Fruit fly (Drosophila melanogaster) whole organism, embryonic: ENCODE data around the gene CG12768.

Experiments
- Blimp-1 ChIP-seq: fragments of 200-800 bp; sonication (Bioruptor generic); optimal IDR thresholded peaks from 3 replicates; lab custom pipeline; 2018; ENCODE audit warnings: missing biosample characterization, missing genetic modification characterization, mild to moderate bottlenecking, moderate library complexity, missing genetic modification reagents
- CG1024 ChIP-seq: fragments of 200-800 bp; sonication (Bioruptor generic); IDR thresholded peaks from 2 replicates; pipeline ENCODE4 v1.3.6; 2022; ENCODE audit warnings: missing biosample characterization, missing genetic modification characterization
- CG11456 ChIP-seq: fragments of 200-800 bp; sonication (Bioruptor generic); IDR thresholded peaks from 3 replicates; pipeline ENCODE4 v1.3.6; 2022; ENCODE audit warnings: missing biosample characterization, missing genetic modification characterization
- CG11723 ChIP-seq: fragments of 200-800 bp; sonication (Bioruptor generic); optimal IDR thresholded peaks from 2 replicates; lab custom pipeline; 2017; ENCODE audit warnings: missing biosample characterization, mild to moderate bottlenecking, missing genetic modification characterization
- CG12104 ChIP-seq: fragments of 200-800 bp; sonication (Bioruptor generic); optimal IDR thresholded peaks from 3 replicates; lab custom pipeline; 2016; ENCODE audit warnings: missing biosample characterization, missing genetic modification characterization
- CG12769 ChIP-seq: fragments of 200-800 bp; sonication (Bioruptor generic); optimal IDR thresholded peaks from 2 replicates; lab custom pipeline; 2019; ENCODE audit warnings: missing biosample characterization, mild to moderate bottlenecking, missing genetic modification characterization, moderate library complexity
- CG13123 ChIP-seq: fragments of 200-800 bp; sonication (Bioruptor generic); optimal IDR thresholded peaks from 2 replicates; lab custom pipeline; 2016; ENCODE audit warnings: missing biosample characterization, missing genetic modification characterization
- CG13775 ChIP-seq: fragments of 200-800 bp; sonication (Bioruptor generic); optimal IDR thresholded peaks from 3 replicates; lab custom pipeline; 2017; ENCODE audit warnings: missing biosample characterization, mild to moderate bottlenecking, missing genetic modification characterization
- CG15269 ChIP-seq: fragments of 200-800 bp; sonication (Bioruptor generic); optimal IDR thresholded peaks from 2 replicates; lab custom pipeline; 2018; ENCODE audit warnings: missing biosample characterization, mild to moderate bottlenecking, missing genetic modification characterization, moderate library complexity
- CG15514 ChIP-seq: fragments of 200-800 bp; sonication (Bioruptor generic); optimal IDR thresholded peaks from 3 replicates; lab custom pipeline; 2017; ENCODE audit warnings: missing biosample characterization, missing genetic modification characterization, mild to moderate bottlenecking, moderate library complexity, missing genetic modification reagents
- CG16863 ChIP-seq: fragments of 200-800 bp; sonication (Bioruptor generic); optimal IDR thresholded peaks from 3 replicates; lab custom pipeline; 2016; ENCODE audit warnings: missing biosample characterization, missing genetic modification characterization
- CG17186 ChIP-seq: fragments of 200-800 bp; sonication (Bioruptor generic); optimal IDR thresholded peaks from 3 replicates; lab custom pipeline; 2017; ENCODE audit warnings: missing biosample characterization, missing genetic modification reagents, missing genetic modification characterization
- CG18764 ChIP-seq: fragments of 200-800 bp; sonication (Bioruptor generic); optimal IDR thresholded peaks from 3 replicates; lab custom pipeline; 2016; ENCODE audit warnings: missing biosample characterization, missing genetic modification characterization
- CG2712 ChIP-seq: fragments of 200-800 bp; optimal IDR thresholded peaks from 3 replicates; lab custom pipeline; 2019; ENCODE audit warnings: missing biosample characterization, mild to moderate bottlenecking, missing genetic modification characterization, moderate library complexity
- CG3281 ChIP-seq: fragments of 200-800 bp; sonication (Bioruptor generic); optimal IDR thresholded peaks from 3 replicates; lab custom pipeline; 2017; ENCODE audit warnings: missing biosample characterization, mild to moderate bottlenecking, missing genetic modification characterization
- CG34376 ChIP-seq: fragments of 200-800 bp; sonication (Bioruptor generic); optimal IDR thresholded peaks from 2 replicates; lab custom pipeline; 2018; ENCODE audit warnings: missing biosample characterization, mild to moderate bottlenecking, missing genetic modification characterization
- CG34422 ChIP-seq: fragments of 200-800 bp; sonication (Bioruptor generic); IDR thresholded peaks from 3 replicates; pipeline ENCODE4 v1.3.6; 2022; ENCODE audit warnings: missing biosample characterization, missing genetic modification characterization
- CG7963 ChIP-seq: fragments of 200-800 bp; sonication (Bioruptor generic); IDR thresholded peaks from 3 replicates; pipeline ENCODE4 v1.3.6; 2022; ENCODE audit warnings: missing biosample characterization, missing genetic modification characterization; ENCODE audit not compliant: partially characterized antibody
- CG8359 ChIP-seq: fragments of 200-800 bp; sonication (Bioruptor generic); optimal IDR thresholded peaks from 2 replicates; lab custom pipeline; 2017; ENCODE audit warnings: missing biosample characterization, mild to moderate bottlenecking, missing genetic modification characterization, borderline replicate concordance
- CG9727 ChIP-seq: fragments of 200-800 bp; sonication (Bioruptor generic); optimal IDR thresholded peaks from 3 replicates; lab custom pipeline; 2017; ENCODE audit warnings: missing biosample characterization, mild to moderate bottlenecking, missing genetic modification characterization
- Dip3 ChIP-seq: fragments of 200-800 bp; sonication (Bioruptor generic); optimal IDR thresholded peaks from 3 replicates; lab custom pipeline; 2016; ENCODE audit warnings: missing biosample characterization, missing genetic modification characterization
- Eip74EF ChIP-seq, 2 experiments: fragments of 200-800 bp in 1 of 2; fragments of >200 bp in 1 of 2; sonication (Bioruptor generic) in 1 of 2; optimal IDR thresholded peaks; 2 replicates each; lab custom pipeline; 2017 to 2019; ENCODE audit warnings: missing biosample characterization in 2 of 2, missing genetic modification characterization in 2 of 2, mild to moderate bottlenecking in 1 of 2, moderate library complexity in 1 of 2
- Ets65A ChIP-seq: fragments of 200-800 bp; sonication (Bioruptor generic); peaks from one replicate; lab custom pipeline; 2016; ENCODE audit warnings: missing biosample characterization, missing genetic modification characterization
- GATAe ChIP-seq: fragments of 200-800 bp; sonication (Bioruptor generic); conservative IDR thresholded peaks from 2 replicates; pipeline ENCODE4 v1.3.6; 2022; ENCODE audit warnings: missing biosample characterization, missing genetic modification characterization
- HHEX ChIP-seq: fragments of 200-800 bp; sonication (Bioruptor generic); optimal IDR thresholded peaks from 3 replicates; lab custom pipeline; 2017; ENCODE audit warnings: missing biosample characterization, mild to moderate bottlenecking, missing genetic modification characterization, missing genetic modification reagents
- HLH3B ChIP-seq: fragments of 200-800 bp; sonication (Bioruptor generic); IDR thresholded peaks from 2 replicates; pipeline ENCODE4 v1.3.6; 2022; ENCODE audit warnings: missing biosample characterization, missing genetic modification characterization
- HLH4C ChIP-seq: fragments of 200-800 bp; sonication (Bioruptor generic); IDR thresholded peaks from 3 replicates; pipeline ENCODE4 v1.3.6; 2022; ENCODE audit warnings: missing biosample characterization, missing genetic modification characterization; ENCODE audit not compliant: partially characterized antibody
- Hsf ChIP-seq: fragments of 200-800 bp; sonication (Bioruptor generic); optimal IDR thresholded peaks from 3 replicates; lab custom pipeline; 2016; ENCODE audit warnings: missing biosample characterization, missing genetic modification characterization
- MBD-R2 ChIP-seq: fragments of 200-800 bp; sonication (Bioruptor generic); IDR thresholded peaks from 2 replicates; pipeline ENCODE4 v1.3.6; 2022; ENCODE audit warnings: missing biosample characterization, missing genetic modification characterization
- chinmo ChIP-seq: fragments of 200-800 bp; sonication (Bioruptor generic); IDR thresholded peaks from 4 replicates; pipeline ENCODE4 v1.3.6; 2022; ENCODE audit warnings: missing biosample characterization, missing genetic modification characterization; ENCODE audit not compliant: partially characterized antibody
- chn ChIP-seq: fragments of 200-800 bp; sonication (Bioruptor generic); optimal IDR thresholded peaks from 2 replicates; lab custom pipeline; 2016; ENCODE audit warnings: missing biosample characterization, missing genetic modification characterization
- ci ChIP-seq: fragments of 200-800 bp; sonication (Bioruptor generic); IDR thresholded peaks from 3 replicates; pipeline ENCODE4 v1.3.6; 2022; ENCODE audit warnings: missing biosample characterization, missing genetic modification characterization
- crp ChIP-seq, 2 experiments: fragments of 200-800 bp; sonication (Bioruptor generic); optimal IDR thresholded peaks; 2 replicates in 1 of 2; 3 replicates in 1 of 2; lab custom pipeline; 2017; ENCODE audit warnings: missing biosample characterization in 2 of 2, missing genetic modification characterization in 2 of 2, mild to moderate bottlenecking in 1 of 2, moderate library complexity in 1 of 2
- dan ChIP-seq: fragments of 200-800 bp; sonication (Bioruptor generic); IDR thresholded peaks from 2 replicates; pipeline ENCODE4 v1.3.6; 2022; ENCODE audit warnings: missing biosample characterization, missing genetic modification characterization
- dysf ChIP-seq: fragments of 200-800 bp; sonication (Bioruptor generic); IDR thresholded peaks from 3 replicates; pipeline ENCODE4 v1.3.6; 2022; ENCODE audit warnings: missing biosample characterization, missing genetic modification characterization
- maf-S ChIP-seq: fragments of 200-800 bp; sonication (Bioruptor generic); optimal IDR thresholded peaks from 2 replicates; lab custom pipeline; 2016; ENCODE audit warnings: missing biosample characterization, missing genetic modification characterization
- nau ChIP-seq: fragments of 200-800 bp; sonication (Bioruptor generic); optimal IDR thresholded peaks from 3 replicates; lab custom pipeline; 2017; ENCODE audit warnings: missing biosample characterization, mild to moderate bottlenecking, missing genetic modification characterization, missing genetic modification reagents
- pros ChIP-seq: fragments of 200-800 bp; sonication (Bioruptor generic); optimal IDR thresholded peaks from 3 replicates; lab custom pipeline; 2019; ENCODE audit warnings: missing biosample characterization, mild to moderate bottlenecking, missing genetic modification characterization, moderate library complexity
- run ChIP-seq: fragments of 200-800 bp; sonication (Bioruptor generic); optimal IDR thresholded peaks from 3 replicates; lab custom pipeline; 2018; ENCODE audit warnings: missing biosample characterization, mild to moderate bottlenecking, missing genetic modification characterization
- sc ChIP-seq, 3 experiments: fragments of >200 bp in 2 of 3; fragments of 200-800 bp in 1 of 3; sonication (Bioruptor generic) in 1 of 3; optimal IDR thresholded peaks; 2 replicates in 2 of 3; 3 replicates in 1 of 3; lab custom pipeline; 2017; ENCODE audit warnings: mild to moderate bottlenecking in 1 of 3, missing biosample characterization in 1 of 3, missing genetic modification characterization in 1 of 3, missing genetic modification reagents in 1 of 3
- scrt ChIP-seq: fragments of 200-800 bp; sonication (Bioruptor generic); optimal IDR thresholded peaks from 2 replicates; lab custom pipeline; 2018; ENCODE audit warnings: missing biosample characterization, mild to moderate bottlenecking, missing genetic modification characterization, moderate library complexity
- sd ChIP-seq: fragments of 200-800 bp; sonication (Bioruptor generic); optimal IDR thresholded peaks from 3 replicates; lab custom pipeline; 2018; ENCODE audit warnings: missing biosample characterization, mild to moderate bottlenecking, missing genetic modification characterization, moderate library complexity
- sens ChIP-seq: fragments of 200-800 bp; sonication (Bioruptor generic); peaks from one replicate; lab custom pipeline; 2016; ENCODE audit warnings: missing biosample characterization, missing genetic modification characterization
- sisA ChIP-seq: fragments of 200-800 bp; sonication (Bioruptor generic); IDR thresholded peaks from 2 replicates; pipeline ENCODE4 v1.3.6; 2022; ENCODE audit warnings: missing biosample characterization, missing genetic modification characterization
- stwl ChIP-seq: fragments of 200-800 bp; sonication (Bioruptor generic); optimal IDR thresholded peaks from 3 replicates; lab custom pipeline; 2018; ENCODE audit warnings: missing biosample characterization, mild to moderate bottlenecking, missing genetic modification characterization, moderate library complexity
- unc-4 ChIP-seq: fragments of 200-800 bp; sonication (Bioruptor generic); IDR thresholded peaks from 2 replicates; pipeline ENCODE4 v1.3.6; 2022; ENCODE audit warnings: missing biosample characterization, missing genetic modification characterization; ENCODE audit not compliant: partially characterized antibody
- vfl ChIP-seq: fragments of 200-800 bp; sonication (Bioruptor generic); optimal IDR thresholded peaks from 2 replicates; lab custom pipeline; 2016; ENCODE audit warnings: missing biosample characterization, missing genetic modification characterization

CG12768 gene

DNA sequence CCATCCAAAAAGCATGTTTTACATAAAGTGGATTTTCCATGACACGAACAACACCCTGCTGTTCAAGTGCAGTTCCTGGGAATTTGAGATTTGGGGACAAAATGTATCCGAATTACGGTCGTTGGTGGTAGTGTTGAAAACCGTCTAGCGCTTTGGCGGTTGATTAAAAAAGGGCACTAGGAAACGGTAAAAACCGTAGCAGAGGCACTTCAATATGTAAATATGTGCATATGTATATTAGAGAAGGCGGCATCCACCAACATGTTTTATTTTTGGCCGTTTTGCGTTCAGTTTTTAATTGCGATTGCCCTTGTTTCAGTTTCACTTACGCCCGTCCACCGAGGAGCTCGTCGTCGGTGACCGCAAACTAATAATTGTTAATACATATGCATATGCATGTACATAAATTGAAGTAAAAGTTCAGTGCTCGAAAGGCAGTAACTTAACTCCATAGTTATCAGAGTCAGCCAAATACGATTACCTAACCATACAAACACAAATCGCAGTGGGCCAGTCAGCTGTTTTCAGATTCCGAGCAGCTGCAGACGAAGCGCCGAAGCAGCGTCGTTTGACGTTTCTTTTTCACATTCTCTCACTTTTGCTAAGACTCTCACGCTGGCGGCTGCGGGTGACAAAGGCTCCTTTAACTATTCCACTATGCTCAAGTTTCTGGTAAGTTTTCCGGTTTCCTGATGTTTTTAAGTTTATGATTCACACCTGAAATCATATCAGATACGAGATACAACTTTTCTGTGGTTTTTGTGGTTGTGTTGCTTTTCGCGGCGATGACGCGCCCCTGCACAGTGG, 45.8 kb upstream of the CG12768 start, which contains the start of gene CG33170 (continued):
- 0 out of 4 replicates have a peak, but pooled peaks have one; percentile 29 for TF ChIP-seq chinmo (GFP tag; lab: Robert Waterston, UW)
- no peak for TF ChIP-seq CG11456 (GFP tag; lab: Robert Waterston, UW)
- TF ChIP-seq sc (optimal IDR thresholded peaks at IDR 0.05; lab: Kevin White, UChicago): no peak
- TF ChIP-seq sc (GFP tag; optimal IDR thresholded peaks at IDR 0.05; lab: Kevin White, UChicago): peak; percentile 22
- no peak for TF ChIP-seq CG18764 (GFP tag; lab: Kevin White, UChicago)
- peak; percentile 59 for TF ChIP-seq run (tag; lab: Kevin White, UChicago)
- TF ChIP-seq CG34376 (GFP tag; lab: Kevin White, UChicago): peak; percentile 6
- no peak for TF ChIP-seq CG13775 (GFP tag; lab: Kevin White, UChicago)
- TF ChIP-seq Ets65A (GFP tag; lab: Kevin White, UChicago): peak; percentile 82
- TF ChIP-seq CG7963 (GFP tag; lab: Robert Waterston, UW): 0 out of 3 replicates have a peak, but pooled peaks have one; percentile 7
- no peak for TF ChIP-seq GATAe (GFP tag; lab: Robert Waterston, UW)
- 0 out of 3 replicates have a peak, but pooled peaks have one; percentile 32 for TF ChIP-seq CG34422 (GFP tag; lab: Robert Waterston, UW)
- peak; percentile 8 for TF ChIP-seq nau (GFP tag; lab: Kevin White, UChicago)
- peak; percentile 1 for TF ChIP-seq Dip3 (GFP tag; lab: Kevin White, UChicago)
- no peak for TF ChIP-seq MBD-R2 (GFP tag; lab: Robert Waterston, UW)
- TF ChIP-seq HLH4C (GFP tag; lab: Robert Waterston, UW): 0 out of 3 replicates have a peak, but pooled peaks have one; percentile 36
- TF ChIP-seq Blimp-1 (GFP tag; lab: Kevin White, UChicago): no peak
- TF ChIP-seq CG9727 (GFP tag; lab: Kevin White, UChicago): no peak
- peak in 1 of 2 experiments; percentile 84 for TF ChIP-seq crp (GFP tag; optimal IDR thresholded peaks at IDR 0.05; lab: Kevin White, UChicago)
- TF ChIP-seq scrt (GFP tag; lab: Kevin White, UChicago): no peak
- TF ChIP-seq dan (GFP tag; lab: Robert Waterston, UW): no peak
- TF ChIP-seq sd (tag; lab: Kevin White, UChicago): peak; percentile 66
- no peak for TF ChIP-seq Hsf (GFP tag; lab: Kevin White, UChicago)
- TF ChIP-seq CG13123 (GFP tag; lab: Kevin White, UChicago): no peak
- no peak for TF ChIP-seq CG12104 (GFP tag; lab: Kevin White, UChicago)
- TF ChIP-seq vfl (GFP tag; lab: Kevin White, UChicago): no peak
- TF ChIP-seq stwl (tag; lab: Kevin White, UChicago): peak; percentile 11
- TF ChIP-seq CG1024 (GFP tag; lab: Robert Waterston, UW): no peak
- no peak for TF ChIP-seq CG8359 (GFP tag; lab: Kevin White, UChicago)
- 0 out of 3 replicates have a peak, but pooled peaks have one; percentile 68 for TF ChIP-seq ci (GFP tag; lab: Robert Waterston, UW)
- TF ChIP-seq Eip74EF (GFP tag; optimal IDR thresholded peaks at IDR 0.05; lab: Kevin White, UChicago): no peak
- no peak for TF ChIP-seq CG11723 (GFP tag; lab: Kevin White, UChicago)
- no peak for TF ChIP-seq CG12769 (tag; lab: Kevin White, UChicago)
- no peak for TF ChIP-seq CG15269 (tag; lab: Kevin White, UChicago)
- peak; percentile 45 for TF ChIP-seq CG15514 (GFP tag; lab: Kevin White, UChicago)
- TF ChIP-seq chn (GFP tag; lab: Kevin White, UChicago): no peak
- peak; percentile 31 for TF ChIP-seq pros (GFP tag; lab: Kevin White, UChicago)
- peak; percentile 80 for TF ChIP-seq sens (GFP tag; lab: Kevin White, UChicago)
- no peak for TF ChIP-seq CG17186 (GFP tag; lab: Kevin White, UChicago)
- 0 out of 2 replicates have a peak, but pooled peaks have one; percentile 10 for TF ChIP-seq unc-4 (GFP tag; lab: Robert Waterston, UW)
- TF ChIP-seq HHEX (GFP tag; lab: Kevin White, UChicago): no peak
- TF ChIP-seq sisA: no peak
- no peak for TF ChIP-seq HLH3B (GFP tag; lab: Robert Waterston, UW)
- TF ChIP-seq CG2712 (tag; lab: Kevin White, UChicago): no peak
- TF ChIP-seq maf-S: no peak
- no peak for TF ChIP-seq CG16863 (GFP tag; lab: Kevin White, UChicago)
- TF ChIP-seq CG3281: no peak
- TF ChIP-seq dysf (GFP tag; lab: Robert Waterston, UW): peak; percentile 31; the same call in 1 of the 3 replicates
